Worm (Caenorhabditis elegans) whole organism, L1 larva: ENCODE measurements around the gene lgg-1.

Source experiments
- C34B4.2 ChIP-seq: sonication (generic microtip); optimal IDR thresholded peaks from 2 replicates; lab custom pipeline; 2017; ENCODE audit warnings: mild to moderate bottlenecking, missing genetic modification characterization, missing compliant biosample characterization
- ama-1 ChIP-seq: fragments of 150-350 bp; optimal IDR thresholded peaks from 2 replicates; lab custom pipeline; 2014
- blmp-1 ChIP-seq: fragments of 150-350 bp; optimal IDR thresholded peaks from 2 replicates; lab custom pipeline; 2014; ENCODE audit warnings: missing biosample characterization, missing genetic modification characterization
- ceh-8 ChIP-seq: fragments of 200-800 bp; sonication (Bioruptor generic); optimal IDR thresholded peaks from 2 replicates; lab custom pipeline; 2018; ENCODE audit warnings: mild to moderate bottlenecking, missing genetic modification characterization, moderate library complexity, missing compliant biosample characterization
- ceh-88 ChIP-seq: fragments of 200-800 bp; sonication (Bioruptor generic); IDR thresholded peaks from 2 replicates; pipeline ENCODE4 v1.3.6; 2022; ENCODE audit warnings: missing genetic modification characterization, missing compliant biosample characterization
- ceh-90 ChIP-seq: sonication (generic microtip); optimal IDR thresholded peaks from 2 replicates; lab custom pipeline; 2016; ENCODE audit warnings: missing genetic modification characterization, missing compliant biosample characterization
- dpl-1 ChIP-seq, 3 experiments: fragments of 150-350 bp in 2 of 3; sonication (generic microtip) in 1 of 3; optimal IDR thresholded peaks; 2 replicates each; lab custom pipeline; 2014 to 2017; ENCODE audit warnings: missing biosample characterization in 3 of 3, missing genetic modification characterization in 3 of 3, missing genetic modification reagents in 3 of 3
- dsc-1 ChIP-seq: sonication (generic microtip); optimal IDR thresholded peaks from 2 replicates; lab custom pipeline; 2016; ENCODE audit warnings: mild to moderate bottlenecking, missing genetic modification characterization, missing compliant biosample characterization
- efl-1 ChIP-seq, 4 experiments: fragments of 150-350 bp; optimal IDR thresholded peaks in 3 of 4; peaks in 1 of 4; 1 replicate in 1 of 4; 2 replicates in 3 of 4; lab custom pipeline; 2014; ENCODE audit warnings: missing biosample characterization in 2 of 4, missing genetic modification characterization in 2 of 4, missing genetic modification reagents in 2 of 4
- egl-13 ChIP-seq: sonication (generic microtip); optimal IDR thresholded peaks from 2 replicates; lab custom pipeline; 2016; ENCODE audit warnings: missing genotype, missing genetic modification reagents, missing genetic modification characterization, missing compliant biosample characterization
- elt-2 ChIP-seq: sonication (generic microtip); optimal IDR thresholded peaks from 2 replicates; lab custom pipeline; 2016; ENCODE audit warnings: missing genetic modification characterization, mild to moderate bottlenecking, inconsistent platforms, missing compliant biosample characterization, missing genetic modification reagents
- ets-5 ChIP-seq: fragments of 200-800 bp; sonication (Bioruptor generic); IDR thresholded peaks from 2 replicates; pipeline ENCODE4 v1.3.6; 2022; ENCODE audit warnings: missing genetic modification characterization, missing compliant biosample characterization
- fkh-8 ChIP-seq: sonication (generic microtip); optimal IDR thresholded peaks from 2 replicates; lab custom pipeline; 2016; ENCODE audit warnings: mild to moderate bottlenecking, missing genetic modification characterization, missing compliant biosample characterization
- fos-1 ChIP-seq: fragments of 150-350 bp; optimal IDR thresholded peaks from 2 replicates; lab custom pipeline; 2014; ENCODE audit warnings: missing biosample characterization, missing genetic modification characterization
- grh-1 ChIP-seq: fragments of 200-800 bp; sonication (Bioruptor generic); IDR thresholded peaks from 2 replicates; pipeline ENCODE4 v1.3.6; 2022; ENCODE audit warnings: missing genetic modification reagents, missing genetic modification characterization, missing compliant biosample characterization
- irx-1 ChIP-seq: sonication (generic microtip); optimal IDR thresholded peaks from 2 replicates; lab custom pipeline; 2016; ENCODE audit warnings: missing genetic modification characterization, missing compliant biosample characterization
- jun-1 ChIP-seq: fragments of 150-350 bp; optimal IDR thresholded peaks from 2 replicates; lab custom pipeline; 2014; ENCODE audit warnings: missing biosample characterization, missing genetic modification reagents, missing genetic modification characterization
- lin-14 ChIP-seq: fragments of 200-800 bp; sonication (Bioruptor generic); optimal IDR thresholded peaks from 2 replicates; lab custom pipeline; 2018; ENCODE audit warnings: mild to moderate bottlenecking, missing genetic modification characterization, moderate library complexity, missing compliant biosample characterization
- lin-15B ChIP-seq: fragments of 150-350 bp; sonication (generic microtip); optimal IDR thresholded peaks from 3 replicates; lab custom pipeline; 2014; ENCODE audit warnings: missing biosample characterization, missing genetic modification characterization
- lin-39 ChIP-seq: fragments of 150-350 bp; optimal IDR thresholded peaks from 2 replicates; lab custom pipeline; 2014; ENCODE audit warnings: missing biosample characterization, missing genetic modification reagents, missing genetic modification characterization
- lsy-2 ChIP-seq, 2 experiments: fragments of 150-350 bp; optimal IDR thresholded peaks; 2 replicates each; lab custom pipeline; 2014; ENCODE audit warnings: missing biosample characterization in 2 of 2, missing genetic modification characterization in 2 of 2
- mep-1 ChIP-seq: fragments of 150-350 bp; optimal IDR thresholded peaks from 2 replicates; lab custom pipeline; 2014; ENCODE audit warnings: missing biosample characterization, missing genetic modification characterization
- nhr-11 ChIP-seq: fragments of 150-350 bp; optimal IDR thresholded peaks from 2 replicates; lab custom pipeline; 2014; ENCODE audit warnings: missing biosample characterization, missing genetic modification characterization
- nhr-12 ChIP-seq: sonication (generic microtip); optimal IDR thresholded peaks from 2 replicates; lab custom pipeline; 2017; ENCODE audit warnings: missing biosample characterization, missing genetic modification characterization
- nhr-19 ChIP-seq: fragments of 200-800 bp; sonication (Bioruptor generic); conservative IDR thresholded peaks from 2 replicates; pipeline ENCODE4 v1.3.6; 2022; ENCODE audit warnings: missing genetic modification characterization, missing compliant biosample characterization
- nhr-20 ChIP-seq: sonication (generic microtip); optimal IDR thresholded peaks from 2 replicates; lab custom pipeline; 2016; ENCODE audit warnings: mild to moderate bottlenecking, missing genetic modification characterization, missing compliant biosample characterization
- nhr-28 ChIP-seq: fragments of 150-350 bp; optimal IDR thresholded peaks from 2 replicates; lab custom pipeline; 2014; ENCODE audit warnings: missing biosample characterization, missing genetic modification characterization
- nhr-47 ChIP-seq: sonication (generic microtip); optimal IDR thresholded peaks from 2 replicates; lab custom pipeline; 2016; ENCODE audit warnings: mild to moderate bottlenecking, missing genetic modification characterization, moderate library complexity, missing compliant biosample characterization
- nhr-71 ChIP-seq: sonication (generic microtip); optimal IDR thresholded peaks from 2 replicates; lab custom pipeline; 2016; ENCODE audit warnings: mild to moderate bottlenecking, missing genetic modification characterization, moderate library complexity, missing compliant biosample characterization
- nhr-76 ChIP-seq: sonication (generic microtip); optimal IDR thresholded peaks from 2 replicates; lab custom pipeline; 2017; ENCODE audit warnings: missing biosample characterization, missing genetic modification characterization
- nhr-77 ChIP-seq: fragments of 150-350 bp; optimal IDR thresholded peaks from 2 replicates; lab custom pipeline; 2014; ENCODE audit warnings: missing biosample characterization, missing genetic modification characterization
- nhr-84 ChIP-seq: sonication (generic microtip); optimal IDR thresholded peaks from 2 replicates; lab custom pipeline; 2017; ENCODE audit warnings: missing biosample characterization, missing genetic modification characterization
- nhr-85 ChIP-seq: sonication (generic microtip); peaks from one replicate; lab custom pipeline; 2016; ENCODE audit warnings: missing genetic modification characterization, inconsistent platforms, missing compliant biosample characterization
- skn-1 ChIP-seq: fragments of 150-350 bp; optimal IDR thresholded peaks from 2 replicates; lab custom pipeline; 2014; ENCODE audit warnings: missing biosample characterization, missing genetic modification characterization
- snu-23 ChIP-seq: sonication (generic microtip); optimal IDR thresholded peaks from 2 replicates; lab custom pipeline; 2016; ENCODE audit warnings: missing genetic modification characterization, missing compliant biosample characterization
- sptf-1 ChIP-seq: fragments of 150-350 bp; optimal IDR thresholded peaks from 2 replicates; lab custom pipeline; 2014; ENCODE audit warnings: missing biosample characterization, missing genetic modification characterization
- unc-30 ChIP-seq: sonication (generic microtip); optimal IDR thresholded peaks from 2 replicates; lab custom pipeline; 2017; ENCODE audit warnings: missing biosample characterization, missing genetic modification characterization
- xbp-1 ChIP-seq: sonication (generic microtip); optimal IDR thresholded peaks from 2 replicates; lab custom pipeline; 2016; ENCODE audit warnings: missing genetic modification characterization, missing compliant biosample characterization
- zag-1 ChIP-seq: fragments of 150-350 bp; optimal IDR thresholded peaks from 2 replicates; lab custom pipeline; 2014; ENCODE audit warnings: missing biosample characterization, missing genetic modification characterization
- ztf-11 ChIP-seq, 2 experiments: sonication (generic microtip); optimal IDR thresholded peaks; 2 replicates each; lab custom pipeline; 2016 to 2017; ENCODE audit warnings: missing genetic modification characterization in 2 of 2, missing biosample characterization in 1 of 2, missing compliant biosample characterization in 1 of 2
- ztf-4 ChIP-seq: fragments of 150-350 bp; optimal IDR thresholded peaks from 2 replicates; lab custom pipeline; 2014; ENCODE audit warnings: missing biosample characterization, missing genetic modification characterization

Gene lgg-1

ce11 chrII:6343893-6344292 lies 3.6 kb downstream of the lgg-1 start, which contains the start of gene txt-18 (continued):
- TF ChIP-seq lin-39 (tag; lab: Kevin White, UChicago) (no peak), nhr-19 (GFP tag; lab: Robert Waterston, UW) (no peak), ceh-88 (GFP tag; lab: Robert Waterston, UW) (no peak), ztf-4 (tag; lab: Kevin White, UChicago) (no peak), skn-1 (no peak), nhr-20 (tag; lab: Kevin White, UChicago) (peak; percentile 47), nhr-84 (tag; lab: Kevin White, UChicago) (no peak), C34B4.2 (tag; lab: Kevin White, UChicago) (no peak), efl-1 (optimal IDR thresholded peaks at IDR 0.05; lab: Kevin White, UChicago) (peak; percentile 9 to 13), efl-1 (GFP tag; optimal IDR thresholded peaks at IDR 0.05 in 1 of 2; lab: Kevin White, UChicago) (no peak), irx-1 (tag; lab: Kevin White, UChicago) (no peak), nhr-28 (tag; lab: Kevin White, UChicago) (no peak), dpl-1 (GFP tag; optimal IDR thresholded peaks at IDR 0.05; lab: Kevin White, UChicago) (no peak), xbp-1 (tag; lab: Kevin White, UChicago) (no peak), unc-30 (tag; lab: Kevin White, UChicago) (no peak), ceh-90 (tag; lab: Kevin White, UChicago) (no peak), ceh-8 (no peak), fkh-8 (no peak), fos-1 (tag; lab: Kevin White, UChicago) (no peak), ama-1 (no peak), zag-1 (tag; lab: Kevin White, UChicago) (no peak), grh-1 (GFP tag; lab: Robert Waterston, UW) (no peak), nhr-76 (tag; lab: Kevin White, UChicago) (no peak), nhr-71 (tag; lab: Kevin White, UChicago) (peak; percentile 52), sptf-1 (tag; lab: Kevin White, UChicago) (no peak), lin-15B (tag; lab: Kevin White, UChicago) (no peak), dsc-1 (peak; percentile 45), elt-2 (tag; lab: Kevin White, UChicago) (no peak), nhr-47 (tag; lab: Kevin White, UChicago) (peak; percentile 19), mep-1 (tag; lab: Kevin White, UChicago) (no peak)

ce11 chrII:6342455-6342854 lies 5.1 kb downstream of the lgg-1 start:
- TF ChIP-seq ztf-11 (tag; optimal IDR thresholded peaks at IDR 0.05; lab: Kevin White, UChicago) (no peak), lsy-2 (tag; optimal IDR thresholded peaks at IDR 0.05; lab: Kevin White, UChicago) (no peak), nhr-47 (tag; lab: Kevin White, UChicago) (peak; percentile 36), dsc-1 (peak; percentile 74), snu-23 (peak; percentile 4), nhr-77 (tag; lab: Kevin White, UChicago) (peak; percentile 5), nhr-12 (tag; lab: Kevin White, UChicago) (no peak), nhr-11 (no peak), nhr-71 (tag; lab: Kevin White, UChicago) (peak; percentile 64), jun-1 (tag; lab: Kevin White, UChicago) (no peak), fkh-8 (peak; percentile 96), egl-13 (tag; lab: Kevin White, UChicago) (no peak), lin-14 (peak; percentile 24), nhr-20 (tag; lab: Kevin White, UChicago) (peak; percentile 9), ets-5 (GFP tag; lab: Robert Waterston, UW) (no peak)

- peak; percentile 79 for TF ChIP-seq blmp-1
- TF ChIP-seq ets-5 (GFP tag; lab: Robert Waterston, UW), result no peak
- TF ChIP-seq lin-14, result peak; percentile 18
- TF ChIP-seq nhr-85 (tag; lab: Kevin White, UChicago), result peak; percentile 14
Observed at ce11 chrII:6341076-6341475, 6.4 kb downstream of the lgg-1 start.
